Worm (Caenorhabditis elegans) whole organism, L4 larva: ENCODE results near the gene acdh-9.
"Not testable (repeated sequence)": the region's sequence is repeated elsewhere in the genome, so short reads cannot be mapped to it uniquely, and the experiment has no call there.

Experiments used
- F44E2.7 ChIP-seq: fragments of 200-800 bp; sonication (Bioruptor generic); IDR thresholded peaks from 2 replicates; pipeline ENCODE4 v2.1.2; 2022; ENCODE audit warnings: missing genetic modification characterization, missing compliant biosample characterization
- T20F7.1 ChIP-seq: fragments of 200-800 bp; sonication (Bioruptor generic); optimal IDR thresholded peaks from 2 replicates; lab custom pipeline; 2018; ENCODE audit warnings: mild to moderate bottlenecking, missing genetic modification characterization, missing compliant biosample characterization
- Y105C5A.15 ChIP-seq: fragments of 200-800 bp; sonication (Bioruptor generic); IDR thresholded peaks from 2 replicates; pipeline ENCODE4 v1.3.6; 2022; ENCODE audit warnings: missing genetic modification characterization, missing compliant biosample characterization
- ZK337.2 ChIP-seq: fragments of 200-800 bp; sonication (Bioruptor generic); IDR thresholded peaks from 2 replicates; pipeline ENCODE4 v1.3.6; 2022; ENCODE audit warnings: missing genetic modification reagents, missing genetic modification characterization, missing compliant biosample characterization
- aha-1 ChIP-seq: fragments of 150-350 bp; peaks from one replicate; lab custom pipeline; 2014; ENCODE audit warnings: missing biosample characterization, missing genetic modification characterization
- aly-2 ChIP-seq: sonication (generic microtip); optimal IDR thresholded peaks from 2 replicates; lab custom pipeline; 2018; ENCODE audit warnings: missing biosample characterization, missing genetic modification characterization
- ama-1 ChIP-seq: fragments of 150-350 bp; optimal IDR thresholded peaks from 2 replicates; lab custom pipeline; 2014; ENCODE audit warnings: inconsistent platforms, mixed read lengths
- arid-1 ChIP-seq: fragments of 200-800 bp; sonication (Bioruptor generic); conservative IDR thresholded peaks from 2 replicates; pipeline ENCODE4 v1.3.6; 2022; ENCODE audit warnings: missing genetic modification reagents, missing genetic modification characterization, missing compliant biosample characterization
- ceh-20 ChIP-seq: fragments of 200-800 bp; sonication (Bioruptor generic); IDR thresholded peaks from 2 replicates; pipeline ENCODE4 v1.3.6; 2022; ENCODE audit warnings: missing genetic modification reagents, missing genetic modification characterization, missing compliant biosample characterization
- ceh-32 ChIP-seq: sonication (generic microtip); optimal IDR thresholded peaks from 2 replicates; lab custom pipeline; 2016; ENCODE audit warnings: mild to moderate bottlenecking, missing genetic modification characterization, missing compliant biosample characterization; ENCODE audit not compliant: poor library complexity
- ceh-82 ChIP-seq: sonication (generic microtip); optimal IDR thresholded peaks from 2 replicates; lab custom pipeline; 2017; ENCODE audit warnings: missing biosample characterization, missing genetic modification characterization
- daf-8 ChIP-seq: fragments of 200-800 bp; sonication (Bioruptor generic); IDR thresholded peaks from 2 replicates; pipeline ENCODE4 v1.3.6; 2022; ENCODE audit warnings: missing genetic modification characterization, missing compliant biosample characterization
- dmd-8 ChIP-seq: fragments of 200-800 bp; sonication (Bioruptor generic); IDR thresholded peaks from 2 replicates; pipeline ENCODE4 v1.3.6; 2022; ENCODE audit warnings: missing genetic modification characterization, missing compliant biosample characterization
- dmd-9 ChIP-seq: fragments of 200-800 bp; sonication (Bioruptor generic); IDR thresholded peaks from 2 replicates; pipeline ENCODE4 v1.3.6; 2022; ENCODE audit warnings: missing genetic modification reagents, missing genetic modification characterization, missing compliant biosample characterization
- egl-27 ChIP-seq: sonication (generic microtip); optimal IDR thresholded peaks from 3 replicates; lab custom pipeline; 2017; ENCODE audit warnings: missing biosample characterization, missing genetic modification reagents, missing genetic modification characterization
- egl-43 ChIP-seq: fragments of 200-800 bp; sonication (Bioruptor generic); IDR thresholded peaks from 2 replicates; pipeline ENCODE4 v1.3.6; 2022; ENCODE audit warnings: missing genetic modification reagents, missing genetic modification characterization, missing compliant biosample characterization
- fos-1 ChIP-seq: fragments of 150-350 bp; optimal IDR thresholded peaks from 2 replicates; lab custom pipeline; 2014; ENCODE audit warnings: missing biosample characterization, missing genetic modification characterization
- hif-1 ChIP-seq, 2 experiments: sonication (generic microtip); optimal IDR thresholded peaks; 2 replicates each; lab custom pipeline; 2016 to 2017; ENCODE audit warnings: missing compliant biosample characterization in 2 of 2, missing genetic modification characterization in 2 of 2, missing genetic modification reagents in 2 of 2, missing genotype in 2 of 2, mild to moderate bottlenecking in 1 of 2
- hlh-30 ChIP-seq: sonication (generic microtip); optimal IDR thresholded peaks from 2 replicates; lab custom pipeline; 2017; ENCODE audit warnings: antibody characterized with exemption, mild to moderate bottlenecking, missing genetic modification characterization, missing compliant biosample characterization; ENCODE audit not compliant: insufficient read depth
- hmg-1.1 ChIP-seq: fragments of 200-800 bp; sonication (Bioruptor generic); IDR thresholded peaks from 2 replicates; pipeline ENCODE4 v1.3.6; 2022; ENCODE audit warnings: missing genetic modification reagents, missing genetic modification characterization, missing compliant biosample characterization
- lin-1 ChIP-seq: fragments of 200-800 bp; sonication (Bioruptor generic); IDR thresholded peaks from 2 replicates; pipeline ENCODE4 v1.3.6; 2022; ENCODE audit warnings: missing genetic modification reagents, missing genetic modification characterization, missing compliant biosample characterization
- lin-13 ChIP-seq: fragments of 150-350 bp; optimal IDR thresholded peaks from 2 replicates; lab custom pipeline; 2014; ENCODE audit warnings: missing biosample characterization, missing genetic modification reagents, missing genetic modification characterization
- lir-3 ChIP-seq: sonication (generic microtip); optimal IDR thresholded peaks from 2 replicates; lab custom pipeline; 2016; ENCODE audit warnings: mild to moderate bottlenecking, missing genetic modification characterization, missing compliant biosample characterization
- lsy-2 ChIP-seq, 2 experiments: fragments of 150-350 bp in 1 of 2; sonication (generic microtip) in 1 of 2; optimal IDR thresholded peaks; 2 replicates each; lab custom pipeline; 2014 to 2017; ENCODE audit warnings: missing biosample characterization in 2 of 2, missing genetic modification characterization in 2 of 2
- madf-9 ChIP-seq: fragments of 200-800 bp; sonication (Bioruptor generic); conservative IDR thresholded peaks from 2 replicates; pipeline ENCODE4 v1.3.6; 2022; ENCODE audit warnings: missing genetic modification reagents, missing genetic modification characterization, missing compliant biosample characterization
- mxl-2 ChIP-seq: fragments of 200-800 bp; sonication (Bioruptor generic); conservative IDR thresholded peaks from 2 replicates; pipeline ENCODE4 v1.3.6; 2022; ENCODE audit warnings: missing genetic modification reagents, missing genetic modification characterization, missing compliant biosample characterization
- nhr-11 ChIP-seq: fragments of 150-350 bp; optimal IDR thresholded peaks from 2 replicates; lab custom pipeline; 2014; ENCODE audit warnings: missing biosample characterization, missing genetic modification characterization
- nhr-237 ChIP-seq: sonication (generic microtip); optimal IDR thresholded peaks from 2 replicates; lab custom pipeline; 2017; ENCODE audit warnings: missing biosample characterization, missing genetic modification characterization
- nhr-25 ChIP-seq: sonication (generic microtip); optimal IDR thresholded peaks from 2 replicates; lab custom pipeline; 2017; ENCODE audit warnings: missing genetic modification characterization, mild to moderate bottlenecking, missing compliant biosample characterization, antibody characterized with exemption, moderate library complexity, borderline replicate concordance; ENCODE audit not compliant: insufficient read depth
- set-16 ChIP-seq: fragments of 200-800 bp; sonication (Bioruptor generic); IDR thresholded peaks from 2 replicates; pipeline ENCODE4 v1.3.6; 2022; ENCODE audit warnings: missing genetic modification reagents, missing genetic modification characterization, missing compliant biosample characterization
- skn-1 ChIP-seq: fragments of 150-350 bp; optimal IDR thresholded peaks from 2 replicates; lab custom pipeline; 2014; ENCODE audit warnings: missing biosample characterization, missing genetic modification characterization
- spr-3 ChIP-seq: fragments of 200-800 bp; sonication (Bioruptor generic); optimal IDR thresholded peaks from 2 replicates; lab custom pipeline; 2018; ENCODE audit warnings: mild to moderate bottlenecking, missing genetic modification characterization, missing compliant biosample characterization
- unc-39 ChIP-seq: sonication (generic microtip); optimal IDR thresholded peaks from 2 replicates; lab custom pipeline; 2017; ENCODE audit warnings: missing biosample characterization, missing genetic modification characterization
- unc-62 ChIP-seq, 3 experiments: fragments of 150-350 bp in 1 of 3; sonication (generic microtip); optimal IDR thresholded peaks in 2 of 3; peaks in 1 of 3; 1 replicate in 1 of 3; 2 replicates in 2 of 3; lab custom pipeline; 2014 to 2017; ENCODE audit warnings: missing biosample characterization in 3 of 3, missing genetic modification characterization in 3 of 3, missing genetic modification reagents in 3 of 3, missing genotype in 1 of 3
- zfp-2 ChIP-seq: sonication (generic microtip); optimal IDR thresholded peaks from 2 replicates; lab custom pipeline; 2016; ENCODE audit warnings: mild to moderate bottlenecking, missing genetic modification characterization, missing compliant biosample characterization
- zfp-3 ChIP-seq: fragments of 200-800 bp; sonication (Bioruptor generic); conservative IDR thresholded peaks from 2 replicates; pipeline ENCODE4 v1.3.6; 2022; ENCODE audit warnings: missing genetic modification reagents, missing genetic modification characterization, missing compliant biosample characterization
- ztf-7 ChIP-seq: fragments of 150-350 bp; optimal IDR thresholded peaks from 2 replicates; lab custom pipeline; 2014; ENCODE audit warnings: missing biosample characterization, missing genetic modification characterization

The acdh-9 gene

DNA sequence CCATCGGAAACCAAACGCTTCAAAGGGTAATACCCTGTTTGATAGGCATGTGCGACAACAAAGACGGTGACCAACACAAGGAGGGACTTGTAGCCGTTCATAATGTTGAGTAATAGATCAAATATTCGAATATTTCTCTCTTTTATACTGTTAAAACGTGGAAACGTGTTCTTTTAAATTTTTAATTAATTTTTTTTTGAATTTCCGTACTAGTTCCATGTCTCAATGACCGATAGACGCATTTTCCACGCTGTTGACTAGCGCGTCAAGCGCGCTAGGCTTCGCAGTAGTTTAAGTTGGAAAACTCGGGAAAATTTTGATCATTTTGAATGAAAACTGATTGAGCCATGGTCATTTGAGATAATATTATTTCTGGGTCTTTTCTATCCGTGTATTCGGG is 18.4 kb upstream of the acdh-9 start, which contains the start of gene Y46B2A.3:
Gene Y46B2A.3 (minus strand): TSS at position 101 of the 400 bp plus-strand sequence.
- TF ChIP-seq zfp-2 (tag; lab: Kevin White, UChicago) (no peak), aha-1 (tag; lab: Kevin White, UChicago) (peak; percentile 35)

DNA sequence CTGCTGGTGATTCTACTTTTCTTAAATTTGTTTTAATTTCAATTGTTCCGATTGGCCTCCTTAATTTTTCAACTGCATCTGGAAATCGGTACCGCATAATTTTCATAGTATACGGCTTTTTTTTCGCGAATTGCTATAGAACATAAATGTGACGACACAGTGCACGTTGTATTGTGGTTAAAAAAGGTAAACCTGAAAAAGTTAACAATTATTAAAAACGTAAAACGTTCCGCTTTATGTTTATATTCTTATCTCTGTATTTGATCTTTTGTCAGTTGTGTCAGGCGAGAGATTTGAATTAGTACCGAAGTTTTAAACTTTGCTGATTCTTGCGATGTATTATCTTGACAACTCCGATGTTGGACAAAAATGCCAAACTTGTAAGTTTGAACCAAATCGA is 13.2 kb upstream of the acdh-9 start, which contains the start of gene Y46B2A.4:
Gene Y46B2A.4 (plus strand): TSS at position 301 of the 400 bp plus-strand sequence.
- no peak for TF ChIP-seq spr-3 (GFP tag; lab: Kevin White, UChicago)
- no peak for TF ChIP-seq dmd-9 (GFP tag; lab: Robert Waterston, UW)
- no peak for TF ChIP-seq ztf-7 (tag; lab: Kevin White, UChicago)
- no peak for TF ChIP-seq arid-1 (GFP tag; lab: Robert Waterston, UW)
- no peak for TF ChIP-seq egl-43 (GFP tag; lab: Robert Waterston, UW)
- TF ChIP-seq dmd-8 = no peak
- no peak for TF ChIP-seq hlh-30 (tag; lab: Kevin White, UChicago)
- TF ChIP-seq zfp-3 (GFP tag; lab: Robert Waterston, UW) = no peak
- no peak for TF ChIP-seq lsy-2 (tag; optimal IDR thresholded peaks at IDR 0.05; lab: Kevin White, UChicago)
- TF ChIP-seq daf-8 (GFP tag; lab: Robert Waterston, UW) = no peak

ce11 chrII:850567-850966 is 2.2 kb upstream of the acdh-9 start, which contains the start of gene F28A10.5:
F28A10.5 (minus strand) TSS chrII:850667.
- TF ChIP-seq hmg-1.1 (GFP tag; lab: Robert Waterston, UW); ceh-82; unc-39 (tag; lab: Kevin White, UChicago): not testable (repeated sequence)
- TF ChIP-seq, all 104 proteins: peak for 0; not testable (repeated sequence) for 104

ce11 chrII:845618-846017 is 2.8 kb downstream of the acdh-9 start, which contains the start of gene F28A10.7:
F28A10.7 (minus strand) TSS chrII:845718.
- TF ChIP-seq ama-1 = no peak
- TF ChIP-seq ZK337.2 (GFP tag; lab: Robert Waterston, UW) = no peak
- TF ChIP-seq ceh-82 = no peak
- TF ChIP-seq set-16 (GFP tag; lab: Robert Waterston, UW) = no peak
- TF ChIP-seq ceh-32 (tag; lab: Kevin White, UChicago) = no peak
- TF ChIP-seq T20F7.1 (GFP tag; lab: Kevin White, UChicago) = no peak
- TF ChIP-seq Y105C5A.15 (GFP tag; lab: Robert Waterston, UW) = no peak
- TF ChIP-seq mxl-2 (GFP tag; lab: Robert Waterston, UW) = no peak
- no peak for TF ChIP-seq ceh-20
- no peak for TF ChIP-seq fos-1 (tag; lab: Kevin White, UChicago)
- TF ChIP-seq egl-27 = no peak
- TF ChIP-seq skn-1 = no peak
- no peak for TF ChIP-seq lsy-2 (tag; optimal IDR thresholded peaks at IDR 0.05; lab: Kevin White, UChicago)

- no peak for TF ChIP-seq unc-62 (GFP tag; optimal IDR thresholded peaks at IDR 0.05 in 1 of 2; lab: Kevin White, UChicago)
- TF ChIP-seq unc-62 (tag; optimal IDR thresholded peaks at IDR 0.05; lab: Kevin White, UChicago) = no peak
- TF ChIP-seq aly-2 (tag; lab: Kevin White, UChicago) = no peak
- no peak for TF ChIP-seq nhr-11
- no peak for TF ChIP-seq nhr-25 (tag; lab: Kevin White, UChicago)
- TF ChIP-seq madf-9 = no peak
- no peak for TF ChIP-seq F44E2.7
- TF ChIP-seq nhr-237 (tag; lab: Kevin White, UChicago) = no peak
- TF ChIP-seq lin-13 (GFP tag; lab: Kevin White, UChicago) = no peak
- TF ChIP-seq hif-1 (tag; optimal IDR thresholded peaks at IDR 0.05; lab: Kevin White, UChicago) = no peak
- TF ChIP-seq lin-1 (GFP tag; lab: Robert Waterston, UW) = no peak
- TF ChIP-seq lir-3 (tag; lab: Kevin White, UChicago) = no peak
Measured at ce11 chrII:843971-844370, 4.4 kb downstream of the acdh-9 start, which contains the start of gene F28A10.4. F28A10.4 (plus strand) TSS chrII:844271.
